Fruit fly (Drosophila melanogaster) whole organism, adult: ENCODE results near the gene Pex10.

Source experiments
- CG12768 ChIP-seq: fragments of 200-800 bp; sonication (Bioruptor generic); optimal IDR thresholded peaks from 2 replicates; lab custom pipeline; 2017; ENCODE audit warnings: missing biosample characterization, missing genetic modification characterization, mild to moderate bottlenecking, moderate library complexity, missing genetic modification reagents
- CG7101 ChIP-seq: fragments of 200-800 bp; sonication (Bioruptor generic); optimal IDR thresholded peaks from 2 replicates; lab custom pipeline; 2018; ENCODE audit warnings: missing biosample characterization, mild to moderate bottlenecking, missing genetic modification characterization, moderate library complexity
- Crg-1 ChIP-seq: fragments of 200-800 bp; sonication (Bioruptor generic); optimal IDR thresholded peaks from 2 replicates; lab custom pipeline; 2016; ENCODE audit warnings: missing biosample characterization, missing genetic modification characterization
- bab1 ChIP-seq: fragments of 200-800 bp; sonication (Bioruptor generic); optimal IDR thresholded peaks from 3 replicates; lab custom pipeline; 2019; ENCODE audit warnings: missing biosample characterization, mild to moderate bottlenecking, missing genetic modification characterization, moderate library complexity
- kay ChIP-seq: fragments of 200-800 bp; sonication (Bioruptor generic); peaks from one replicate; lab custom pipeline; 2016; ENCODE audit warnings: missing biosample characterization, missing genetic modification characterization, borderline replicate concordance
- toe ChIP-seq: fragments of 200-800 bp; sonication (Bioruptor generic); optimal IDR thresholded peaks from 2 replicates; lab custom pipeline; 2016; ENCODE audit warnings: missing biosample characterization, missing genetic modification characterization

DNA sequence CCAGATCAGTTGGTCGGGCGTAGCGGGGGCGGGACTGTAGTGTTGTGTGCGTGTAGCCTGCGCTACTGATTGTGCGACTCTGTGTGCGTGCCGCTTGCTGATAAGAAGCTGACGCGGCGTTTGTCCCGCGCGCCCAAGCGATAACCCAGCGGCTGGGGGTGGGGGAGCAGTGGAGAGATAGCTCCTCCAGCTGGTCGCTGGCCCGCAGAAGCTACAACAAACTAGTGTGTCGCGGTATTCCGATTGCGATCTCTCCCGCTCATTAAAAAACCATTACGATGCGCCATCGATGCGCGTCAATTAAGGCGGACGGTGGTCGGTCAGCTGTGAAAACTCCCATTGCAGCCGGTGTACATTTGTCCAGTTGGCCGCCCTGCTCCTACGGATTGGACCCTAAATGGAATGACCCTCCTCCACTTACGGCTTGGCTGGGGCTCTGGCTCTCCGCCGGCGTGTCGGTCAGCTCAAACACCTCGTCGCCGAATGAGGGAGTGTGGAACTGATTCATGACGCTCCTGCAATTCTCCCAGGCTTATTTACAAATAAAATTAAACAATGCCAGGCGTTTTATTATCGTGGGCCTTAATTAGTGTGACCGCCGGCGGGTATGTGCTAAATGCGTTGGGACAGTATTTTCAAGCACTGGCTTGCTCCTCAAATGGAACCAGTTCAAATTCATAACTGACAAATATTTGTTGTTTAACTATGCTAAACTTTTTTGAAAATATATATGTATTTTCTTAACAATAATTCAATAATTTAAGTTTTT, 44.2 kb downstream of the Pex10 start, which contains the start of gene CG12104:
- TF ChIP-seq kay (GFP tag; lab: Kevin White, UChicago) (no peak), CG7101 (peak; percentile 10), Crg-1 (GFP tag; lab: Kevin White, UChicago) (no peak), CG12768 (GFP tag; lab: Kevin White, UChicago) (peak; percentile 20), bab1 (GFP tag; lab: Kevin White, UChicago) (peak; percentile 51), toe (GFP tag; lab: Kevin White, UChicago) (no peak)
